Worm (Caenorhabditis elegans) whole organism, late embryonic: ENCODE data around the gene irld-56.

Experiments used
- C08G9.2 ChIP-seq: sonication (generic microtip); optimal IDR thresholded peaks from 2 replicates; lab custom pipeline; 2016; ENCODE audit warnings: mild to moderate bottlenecking, missing genetic modification characterization, moderate library complexity, missing compliant biosample characterization
- C38D4.7 ChIP-seq: fragments of 200-800 bp; sonication (Bioruptor generic); optimal IDR thresholded peaks from 2 replicates; lab custom pipeline; 2018; ENCODE audit warnings: mild to moderate bottlenecking, missing genetic modification characterization, moderate library complexity, missing compliant biosample characterization
- Y22D7AL.16 ChIP-seq: sonication (generic microtip); optimal IDR thresholded peaks from 2 replicates; lab custom pipeline; 2016; ENCODE audit warnings: missing genetic modification characterization, missing compliant biosample characterization
- ama-1 ChIP-seq: fragments of 150-350 bp; optimal IDR thresholded peaks from 2 replicates; lab custom pipeline; 2014
- ceh-14 ChIP-seq: sonication (generic microtip); optimal IDR thresholded peaks from 2 replicates; lab custom pipeline; 2016; ENCODE audit warnings: missing genotype, missing genetic modification characterization, missing compliant biosample characterization
- ceh-18 ChIP-seq: sonication (generic microtip); optimal IDR thresholded peaks from 2 replicates; lab custom pipeline; 2016; ENCODE audit warnings: missing genetic modification characterization, missing compliant biosample characterization
- ceh-19 ChIP-seq: fragments of 200-800 bp; sonication (Bioruptor generic); optimal IDR thresholded peaks from 2 replicates; lab custom pipeline; 2018; ENCODE audit warnings: mild to moderate bottlenecking, missing genetic modification characterization, missing compliant biosample characterization
- ceh-2 ChIP-seq: sonication (generic microtip); optimal IDR thresholded peaks from 2 replicates; lab custom pipeline; 2016; ENCODE audit warnings: missing genotype, missing genetic modification characterization, missing compliant biosample characterization
- ceh-24 ChIP-seq: sonication (generic microtip); optimal IDR thresholded peaks from 2 replicates; lab custom pipeline; 2016; ENCODE audit warnings: mild to moderate bottlenecking, missing genetic modification characterization, missing compliant biosample characterization
- ceh-30 ChIP-seq: fragments of 150-350 bp; optimal IDR thresholded peaks from 2 replicates; lab custom pipeline; 2014; ENCODE audit warnings: missing biosample characterization, missing genetic modification characterization
- ceh-31 ChIP-seq: sonication (generic microtip); optimal IDR thresholded peaks from 2 replicates; lab custom pipeline; 2016; ENCODE audit warnings: missing genetic modification characterization, missing compliant biosample characterization
- ceh-34 ChIP-seq: sonication (generic microtip); optimal IDR thresholded peaks from 2 replicates; lab custom pipeline; 2016; ENCODE audit warnings: mild to moderate bottlenecking, missing genetic modification characterization, missing compliant biosample characterization
- ceh-45 ChIP-seq: fragments of 200-800 bp; sonication (Bioruptor generic); IDR thresholded peaks from 2 replicates; pipeline ENCODE4 v1.3.6; 2022; ENCODE audit warnings: missing genetic modification reagents, missing genetic modification characterization, missing compliant biosample characterization
- ceh-48 ChIP-seq: sonication (generic microtip); optimal IDR thresholded peaks from 2 replicates; lab custom pipeline; 2016; ENCODE audit warnings: missing genetic modification characterization, inconsistent platforms, missing compliant biosample characterization
- ceh-9 ChIP-seq: sonication (generic microtip); optimal IDR thresholded peaks from 2 replicates; lab custom pipeline; 2016; ENCODE audit warnings: mild to moderate bottlenecking, missing genetic modification characterization, inconsistent platforms, missing compliant biosample characterization
- dve-1 ChIP-seq: sonication (generic microtip); optimal IDR thresholded peaks from 2 replicates; lab custom pipeline; 2017; ENCODE audit warnings: antibody characterized with exemption, mild to moderate bottlenecking, missing genetic modification characterization, missing compliant biosample characterization
- elt-2 ChIP-seq: sonication (generic microtip); optimal IDR thresholded peaks from 2 replicates; lab custom pipeline; 2016; ENCODE audit warnings: missing genetic modification reagents, missing genetic modification characterization, missing compliant biosample characterization
- elt-4 ChIP-seq: sonication (generic microtip); optimal IDR thresholded peaks from 2 replicates; lab custom pipeline; 2016; ENCODE audit warnings: missing genetic modification characterization, missing compliant biosample characterization
- ets-4 ChIP-seq: sonication (generic microtip); optimal IDR thresholded peaks from 2 replicates; lab custom pipeline; 2016; ENCODE audit warnings: missing genetic modification characterization, missing compliant biosample characterization
- eyg-1 ChIP-seq: sonication (generic microtip); optimal IDR thresholded peaks from 2 replicates; lab custom pipeline; 2016; ENCODE audit warnings: missing genotype, missing genetic modification characterization, missing compliant biosample characterization
- fkh-6 ChIP-seq: sonication (generic microtip); optimal IDR thresholded peaks from 2 replicates; lab custom pipeline; 2016; ENCODE audit warnings: missing genetic modification characterization, missing compliant biosample characterization
- hlh-15 ChIP-seq: sonication (generic microtip); optimal IDR thresholded peaks from 2 replicates; lab custom pipeline; 2016; ENCODE audit warnings: missing genetic modification characterization, missing compliant biosample characterization
- hlh-6 ChIP-seq: sonication (generic microtip); optimal IDR thresholded peaks from 2 replicates; lab custom pipeline; 2016; ENCODE audit warnings: missing genotype, missing genetic modification characterization, missing compliant biosample characterization
- hlh-8 ChIP-seq: sonication (generic microtip); optimal IDR thresholded peaks from 2 replicates; lab custom pipeline; 2016; ENCODE audit warnings: missing genotype, missing genetic modification characterization, missing compliant biosample characterization
- lin-11 ChIP-seq: fragments of 200-800 bp; sonication (Bioruptor generic); optimal IDR thresholded peaks from 2 replicates; lab custom pipeline; 2018; ENCODE audit warnings: mild to moderate bottlenecking, missing genetic modification characterization, missing compliant biosample characterization
- madf-2 ChIP-seq: sonication (generic microtip); optimal IDR thresholded peaks from 2 replicates; lab custom pipeline; 2017; ENCODE audit warnings: missing genetic modification characterization, missing compliant biosample characterization
- nfya-1 ChIP-seq: sonication (generic microtip); optimal IDR thresholded peaks from 2 replicates; lab custom pipeline; 2017; ENCODE audit warnings: missing genetic modification characterization, mild to moderate bottlenecking, missing compliant biosample characterization, antibody characterized with exemption, moderate library complexity
- nhr-11 ChIP-seq: fragments of 150-350 bp; optimal IDR thresholded peaks from 2 replicates; lab custom pipeline; 2014; ENCODE audit warnings: missing biosample characterization, missing genetic modification characterization
- npax-4 ChIP-seq: sonication (generic microtip); optimal IDR thresholded peaks from 2 replicates; lab custom pipeline; 2016; ENCODE audit warnings: missing genetic modification characterization, missing compliant biosample characterization
- odd-2 ChIP-seq: sonication (generic microtip); optimal IDR thresholded peaks from 2 replicates; lab custom pipeline; 2017; ENCODE audit warnings: antibody characterized with exemption, mild to moderate bottlenecking, missing genetic modification characterization, missing compliant biosample characterization
- pag-3 ChIP-seq: sonication (generic microtip); optimal IDR thresholded peaks from 2 replicates; lab custom pipeline; 2016; ENCODE audit warnings: missing compliant biosample characterization, missing genetic modification characterization, borderline replicate concordance
- pat-9 ChIP-seq: fragments of 200-800 bp; sonication (Bioruptor generic); optimal IDR thresholded peaks from 2 replicates; lab custom pipeline; 2018; ENCODE audit warnings: mild to moderate bottlenecking, missing genetic modification characterization, moderate library complexity, missing compliant biosample characterization
- pax-1 ChIP-seq: fragments of 150-350 bp; optimal IDR thresholded peaks from 2 replicates; lab custom pipeline; 2014; ENCODE audit warnings: missing biosample characterization, missing genetic modification characterization
- pha-4 ChIP-seq: fragments of 150-350 bp; optimal IDR thresholded peaks from 2 replicates; lab custom pipeline; 2018; ENCODE audit warnings: missing biosample characterization, missing genetic modification reagents, missing genetic modification characterization
- pros-1 ChIP-seq: fragments of 150-350 bp; optimal IDR thresholded peaks from 2 replicates; lab custom pipeline; 2014; ENCODE audit warnings: missing biosample characterization, missing genetic modification reagents, missing genetic modification characterization
- sdc-2 ChIP-seq: sonication (generic microtip); optimal IDR thresholded peaks from 2 replicates; lab custom pipeline; 2016; ENCODE audit warnings: missing genotype, missing genetic modification characterization, missing compliant biosample characterization
- sox-2 ChIP-seq: fragments of 200-800 bp; sonication (Bioruptor generic); IDR thresholded peaks from 2 replicates; pipeline ENCODE4 v1.3.6; 2022; ENCODE audit warnings: missing genetic modification reagents, missing genetic modification characterization, missing compliant biosample characterization
- syd-9 ChIP-seq: sonication (generic microtip); optimal IDR thresholded peaks from 2 replicates; lab custom pipeline; 2016; ENCODE audit warnings: mild to moderate bottlenecking, missing genetic modification characterization, moderate library complexity, missing compliant biosample characterization
- tbx-7 ChIP-seq: sonication (generic microtip); optimal IDR thresholded peaks from 2 replicates; lab custom pipeline; 2016; ENCODE audit warnings: missing genotype, missing genetic modification characterization, missing compliant biosample characterization
- unc-3 ChIP-seq, 2 experiments: fragments of 200-800 bp in 1 of 2; sonication (Bioruptor generic) in 1 of 2; sonication (generic microtip) in 1 of 2; conservative IDR thresholded peaks in 1 of 2; optimal IDR thresholded peaks in 1 of 2; 2 replicates each; pipeline versions ENCODE4 v1.3.6 to Lab custom; 2016 to 2022; ENCODE audit warnings: missing compliant biosample characterization in 2 of 2, missing genetic modification characterization in 2 of 2, missing genetic modification reagents in 1 of 2
- unc-42 ChIP-seq: sonication (generic microtip); optimal IDR thresholded peaks from 2 replicates; lab custom pipeline; 2016; ENCODE audit warnings: missing genotype, missing genetic modification characterization, missing compliant biosample characterization
- unc-55 ChIP-seq: sonication (generic microtip); optimal IDR thresholded peaks from 2 replicates; lab custom pipeline; 2017; ENCODE audit warnings: missing biosample characterization, missing genetic modification reagents, missing genetic modification characterization
- zip-5 ChIP-seq: sonication (generic microtip); optimal IDR thresholded peaks from 2 replicates; lab custom pipeline; 2016; ENCODE audit warnings: missing genetic modification characterization, missing compliant biosample characterization
- ztf-16 ChIP-seq: sonication (generic microtip); optimal IDR thresholded peaks from 2 replicates; lab custom pipeline; 2017; ENCODE audit warnings: missing genetic modification characterization, missing compliant biosample characterization

irld-56 gene

DNA sequence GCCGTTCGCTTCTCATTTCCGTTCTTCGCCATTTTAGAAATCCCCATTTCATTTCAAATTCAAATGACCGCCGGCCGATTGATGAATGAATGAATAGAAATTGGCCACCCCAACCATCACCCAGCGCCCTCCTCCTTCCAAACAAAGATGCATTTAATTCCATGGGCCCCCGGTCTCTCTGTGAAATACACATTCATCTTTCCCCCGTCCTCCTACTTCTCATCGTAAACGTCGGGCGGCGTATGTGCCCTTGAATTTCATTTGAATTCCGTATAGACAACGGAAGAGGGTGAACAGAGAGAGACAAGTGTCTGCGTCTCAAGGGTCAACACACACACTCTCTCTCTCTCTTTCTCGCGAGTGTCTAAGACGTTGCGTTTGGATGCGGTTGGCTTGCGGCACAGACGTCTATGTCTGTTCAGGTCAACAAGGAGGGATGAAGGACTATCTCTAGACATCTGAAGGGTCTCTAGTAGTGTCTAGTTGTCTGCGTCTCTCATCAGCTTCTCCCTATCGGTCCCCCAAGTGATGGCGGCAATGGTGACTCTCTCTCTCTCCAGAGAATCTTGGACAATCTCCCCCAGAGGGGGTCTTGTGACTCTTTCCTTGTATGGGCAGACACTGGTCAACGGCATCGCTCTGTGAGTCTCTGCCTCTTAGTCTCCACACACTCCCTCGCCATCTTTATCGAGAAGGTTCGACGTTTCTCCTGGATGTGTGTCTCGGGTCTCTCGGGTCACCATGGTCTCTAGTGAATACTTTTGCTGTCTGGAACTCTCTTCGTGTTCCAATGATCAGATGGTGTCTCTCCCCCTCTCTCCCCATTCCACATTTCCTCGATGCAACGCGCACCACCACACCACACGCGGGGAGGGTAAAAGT, 13.1 kb upstream of the irld-56 start (continued):
- peak; percentile 40 for TF ChIP-seq pag-3 (tag; lab: Kevin White, UChicago)
- TF ChIP-seq ceh-31 (tag; lab: Kevin White, UChicago): peak; percentile 79
- TF ChIP-seq elt-4 (tag; lab: Kevin White, UChicago): no peak
- TF ChIP-seq ceh-2 (tag; lab: Kevin White, UChicago): peak; percentile 58
- TF ChIP-seq ztf-16: no peak
- peak; percentile 37 for TF ChIP-seq fkh-6 (tag; lab: Kevin White, UChicago)
- TF ChIP-seq C38D4.7 (GFP tag; lab: Kevin White, UChicago): no peak
- TF ChIP-seq pros-1 (tag; lab: Kevin White, UChicago): peak; percentile 86
- TF ChIP-seq ama-1 (lab: Kevin White, UChicago): peak; percentile 84
- TF ChIP-seq tbx-7: no peak
- TF ChIP-seq unc-3 (GFP tag; conservative IDR thresholded peaks at IDR 0.05; lab: Robert Waterston, UW): peak; percentile 74
- TF ChIP-seq unc-3 (tag; optimal IDR thresholded peaks at IDR 0.05; lab: Kevin White, UChicago): peak; percentile 59
- TF ChIP-seq sdc-2: no peak
- peak; percentile 19 for TF ChIP-seq syd-9 (tag; lab: Kevin White, UChicago)
- peak; percentile 84 for TF ChIP-seq nfya-1 (tag; lab: Kevin White, UChicago)
- no peak for TF ChIP-seq hlh-15
- TF ChIP-seq sox-2 (GFP tag; lab: Robert Waterston, UW): peak; percentile 81
- TF ChIP-seq pax-1 (tag; lab: Kevin White, UChicago): peak; percentile 84
- TF ChIP-seq pha-4 (tag; lab: Kevin White, UChicago): no peak
- no peak for TF ChIP-seq npax-4 (tag; lab: Kevin White, UChicago)
- peak; percentile 2 for TF ChIP-seq ceh-18 (tag; lab: Kevin White, UChicago)
- no peak for TF ChIP-seq pat-9 (tag; lab: Kevin White, UChicago)
- no peak for TF ChIP-seq madf-2 (tag; lab: Kevin White, UChicago)
- TF ChIP-seq nhr-11 (tag; lab: Kevin White, UChicago): no peak
- TF ChIP-seq Y22D7AL.16: no peak
- TF ChIP-seq ceh-19 (GFP tag; lab: Kevin White, UChicago): peak; percentile 36
- TF ChIP-seq unc-42: peak; percentile 77
- TF ChIP-seq zip-5: no peak
- TF ChIP-seq ceh-30 (tag; lab: Kevin White, UChicago): no peak
- TF ChIP-seq C08G9.2 (tag; lab: Kevin White, UChicago): no peak
- no peak for TF ChIP-seq hlh-6 (tag; lab: Kevin White, UChicago)
- peak; percentile 22 for TF ChIP-seq elt-2 (tag; lab: Kevin White, UChicago)
- TF ChIP-seq ceh-14: peak; percentile 71
- no peak for TF ChIP-seq odd-2 (tag; lab: Kevin White, UChicago)
- TF ChIP-seq ceh-24 (tag; lab: Kevin White, UChicago): no peak
- TF ChIP-seq unc-55: peak; percentile 94
- peak; percentile 35 for TF ChIP-seq eyg-1 (tag; lab: Kevin White, UChicago)
- TF ChIP-seq lin-11 (tag; lab: Kevin White, UChicago): no peak
- TF ChIP-seq ceh-48 (tag; lab: Kevin White, UChicago): no peak
- TF ChIP-seq hlh-8 (tag; lab: Kevin White, UChicago): peak; percentile 44
- no peak for TF ChIP-seq ceh-45

- TF ChIP-seq ceh-18 (tag; lab: Kevin White, UChicago) (no peak), eyg-1 (tag; lab: Kevin White, UChicago) (no peak), hlh-15 (no peak), ets-4 (tag; lab: Kevin White, UChicago) (no peak), syd-9 (tag; lab: Kevin White, UChicago) (no peak), npax-4 (tag; lab: Kevin White, UChicago) (no peak), unc-55 (no peak), fkh-6 (tag; lab: Kevin White, UChicago) (no peak), tbx-7 (no peak), pat-9 (tag; lab: Kevin White, UChicago) (no peak), ama-1 (lab: Kevin White, UChicago) (no peak), sox-2 (GFP tag; lab: Robert Waterston, UW) (no peak), ceh-9 (tag; lab: Kevin White, UChicago) (no peak), dve-1 (tag; lab: Kevin White, UChicago) (no peak), ceh-34 (no peak), zip-5 (no peak)
Measured at ce11 chrIV:14015844-14016243, 3.9 kb downstream of the irld-56 start, which contains the start of gene srw-63. TSS of gene srw-63 (minus strand) at chrIV:14015944.
